Worm (Caenorhabditis elegans) whole organism, L1 larva: ENCODE measurements around the gene sru-16.
A peak's percentile ranks its signal among the peaks of the same experiment; 100 is the strongest.
"Not testable (repeated sequence)": the region's sequence is repeated elsewhere in the genome, so short reads cannot be mapped to it uniquely, and the experiment has no call there.

ENCODE experiments used
- C16A3.4 ChIP-seq: fragments of 150-350 bp; optimal IDR thresholded peaks from 2 replicates; lab custom pipeline; 2014; ENCODE audit warnings: missing biosample characterization, missing genetic modification characterization
- alr-1 ChIP-seq: fragments of 200-800 bp; sonication (Bioruptor generic); optimal IDR thresholded peaks from 2 replicates; lab custom pipeline; 2018; ENCODE audit warnings: borderline replicate concordance, mild to moderate bottlenecking, missing genetic modification characterization, missing compliant biosample characterization
- ceh-63 ChIP-seq: fragments of 200-800 bp; sonication (Bioruptor generic); optimal IDR thresholded peaks from 2 replicates; lab custom pipeline; 2018; ENCODE audit warnings: mild to moderate bottlenecking, missing genetic modification characterization, missing compliant biosample characterization
- ceh-8 ChIP-seq: fragments of 200-800 bp; sonication (Bioruptor generic); optimal IDR thresholded peaks from 2 replicates; lab custom pipeline; 2018; ENCODE audit warnings: mild to moderate bottlenecking, missing genetic modification characterization, moderate library complexity, missing compliant biosample characterization
- ceh-82 ChIP-seq, 3 experiments: fragments of 150-350 bp in 1 of 3; sonication (generic microtip) in 2 of 3; optimal IDR thresholded peaks; 2 replicates each; lab custom pipeline; 2014 to 2017; ENCODE audit warnings: missing biosample characterization in 3 of 3, missing genetic modification characterization in 3 of 3
- efl-1 ChIP-seq, 4 experiments: fragments of 150-350 bp; optimal IDR thresholded peaks in 3 of 4; peaks in 1 of 4; 1 replicate in 1 of 4; 2 replicates in 3 of 4; lab custom pipeline; 2014; ENCODE audit warnings: missing biosample characterization in 2 of 4, missing genetic modification characterization in 2 of 4, missing genetic modification reagents in 2 of 4
- efl-3 ChIP-seq: fragments of 200-800 bp; sonication (Bioruptor generic); optimal IDR thresholded peaks from 2 replicates; lab custom pipeline; 2018; ENCODE audit warnings: mild to moderate bottlenecking, missing genetic modification characterization, missing compliant biosample characterization
- elt-2 ChIP-seq: sonication (generic microtip); optimal IDR thresholded peaks from 2 replicates; lab custom pipeline; 2016; ENCODE audit warnings: missing genetic modification characterization, mild to moderate bottlenecking, inconsistent platforms, missing compliant biosample characterization, missing genetic modification reagents
- elt-3 ChIP-seq, 6 experiments: fragments of 150-350 bp in 1 of 6; sonication (generic microtip); optimal IDR thresholded peaks; 2 replicates each; lab custom pipeline; 2017 to 2018; ENCODE audit warnings: missing biosample characterization in 6 of 6, missing genetic modification characterization in 6 of 6, inconsistent platforms in 1 of 6
- fkh-4 ChIP-seq: sonication (generic microtip); optimal IDR thresholded peaks from 2 replicates; lab custom pipeline; 2016; ENCODE audit warnings: missing compliant biosample characterization, missing genetic modification characterization, borderline replicate concordance
- fkh-8 ChIP-seq: sonication (generic microtip); optimal IDR thresholded peaks from 2 replicates; lab custom pipeline; 2016; ENCODE audit warnings: mild to moderate bottlenecking, missing genetic modification characterization, missing compliant biosample characterization
- grh-1 ChIP-seq: fragments of 200-800 bp; sonication (Bioruptor generic); IDR thresholded peaks from 2 replicates; pipeline ENCODE4 v1.3.6; 2022; ENCODE audit warnings: missing genetic modification reagents, missing genetic modification characterization, missing compliant biosample characterization
- lin-35 ChIP-seq, 2 experiments: fragments of 150-350 bp; optimal IDR thresholded peaks; 2 replicates each; lab custom pipeline; 2014; ENCODE audit warnings: missing biosample characterization in 2 of 2, missing genetic modification characterization in 2 of 2, missing genetic modification reagents in 2 of 2
- lir-3 ChIP-seq: sonication (generic microtip); optimal IDR thresholded peaks from 2 replicates; lab custom pipeline; 2016; ENCODE audit warnings: mild to moderate bottlenecking, missing genetic modification characterization, moderate library complexity, missing compliant biosample characterization; ENCODE audit not compliant: poor library complexity
- lsy-2 ChIP-seq, 2 experiments: fragments of 150-350 bp; optimal IDR thresholded peaks; 2 replicates each; lab custom pipeline; 2014; ENCODE audit warnings: missing biosample characterization in 2 of 2, missing genetic modification characterization in 2 of 2
- mab-9 ChIP-seq: fragments of 200-800 bp; sonication (Bioruptor generic); IDR thresholded peaks from 2 replicates; pipeline ENCODE4 v1.3.6; 2022; ENCODE audit warnings: missing genetic modification reagents, missing genetic modification characterization, missing compliant biosample characterization
- mep-1 ChIP-seq: fragments of 150-350 bp; optimal IDR thresholded peaks from 2 replicates; lab custom pipeline; 2014; ENCODE audit warnings: missing biosample characterization, missing genetic modification characterization
- nhr-11 ChIP-seq: fragments of 150-350 bp; optimal IDR thresholded peaks from 2 replicates; lab custom pipeline; 2014; ENCODE audit warnings: missing biosample characterization, missing genetic modification characterization
- nhr-12 ChIP-seq: sonication (generic microtip); optimal IDR thresholded peaks from 2 replicates; lab custom pipeline; 2017; ENCODE audit warnings: missing biosample characterization, missing genetic modification characterization
- nhr-19 ChIP-seq: fragments of 200-800 bp; sonication (Bioruptor generic); conservative IDR thresholded peaks from 2 replicates; pipeline ENCODE4 v1.3.6; 2022; ENCODE audit warnings: missing genetic modification characterization, missing compliant biosample characterization
- nhr-20 ChIP-seq: sonication (generic microtip); optimal IDR thresholded peaks from 2 replicates; lab custom pipeline; 2016; ENCODE audit warnings: mild to moderate bottlenecking, missing genetic modification characterization, missing compliant biosample characterization
- nhr-47 ChIP-seq: sonication (generic microtip); optimal IDR thresholded peaks from 2 replicates; lab custom pipeline; 2016; ENCODE audit warnings: mild to moderate bottlenecking, missing genetic modification characterization, moderate library complexity, missing compliant biosample characterization
- nhr-71 ChIP-seq: sonication (generic microtip); optimal IDR thresholded peaks from 2 replicates; lab custom pipeline; 2016; ENCODE audit warnings: mild to moderate bottlenecking, missing genetic modification characterization, moderate library complexity, missing compliant biosample characterization
- nhr-85 ChIP-seq: sonication (generic microtip); peaks from one replicate; lab custom pipeline; 2016; ENCODE audit warnings: missing genetic modification characterization, inconsistent platforms, missing compliant biosample characterization
- nhr-90 ChIP-seq: sonication (generic microtip); optimal IDR thresholded peaks from 2 replicates; lab custom pipeline; 2016; ENCODE audit warnings: mild to moderate bottlenecking, missing genetic modification characterization, missing compliant biosample characterization; ENCODE audit not compliant: poor library complexity
- pag-3 ChIP-seq: sonication (generic microtip); optimal IDR thresholded peaks from 2 replicates; lab custom pipeline; 2017; ENCODE audit warnings: missing genetic modification characterization, mild to moderate bottlenecking, missing compliant biosample characterization, antibody characterized with exemption, borderline replicate concordance; ENCODE audit not compliant: insufficient read depth
- pax-3 ChIP-seq: fragments of 200-800 bp; sonication (Bioruptor generic); optimal IDR thresholded peaks from 2 replicates; lab custom pipeline; 2018; ENCODE audit warnings: mild to moderate bottlenecking, missing genetic modification characterization, moderate library complexity, missing compliant biosample characterization
- rnt-1 ChIP-seq: sonication (generic microtip); optimal IDR thresholded peaks from 2 replicates; lab custom pipeline; 2016; ENCODE audit warnings: mild to moderate bottlenecking, missing genetic modification characterization, moderate library complexity, missing compliant biosample characterization
- skn-1 ChIP-seq: fragments of 150-350 bp; optimal IDR thresholded peaks from 2 replicates; lab custom pipeline; 2014; ENCODE audit warnings: missing biosample characterization, missing genetic modification characterization
- snpc-4 ChIP-seq: fragments of 150-350 bp; optimal IDR thresholded peaks from 2 replicates; lab custom pipeline; 2014; ENCODE audit warnings: missing biosample characterization, missing genetic modification characterization
- snu-23 ChIP-seq: sonication (generic microtip); optimal IDR thresholded peaks from 2 replicates; lab custom pipeline; 2016; ENCODE audit warnings: missing genetic modification characterization, missing compliant biosample characterization
- sptf-1 ChIP-seq: fragments of 150-350 bp; optimal IDR thresholded peaks from 2 replicates; lab custom pipeline; 2014; ENCODE audit warnings: missing biosample characterization, missing genetic modification characterization
- sup-37 ChIP-seq: fragments of 200-800 bp; sonication (Bioruptor generic); optimal IDR thresholded peaks from 2 replicates; lab custom pipeline; 2018; ENCODE audit warnings: mild to moderate bottlenecking, missing genetic modification characterization, missing compliant biosample characterization
- tbx-2 ChIP-seq: sonication (generic microtip); optimal IDR thresholded peaks from 2 replicates; lab custom pipeline; 2016; ENCODE audit warnings: missing genetic modification characterization, missing compliant biosample characterization
- tlp-1 ChIP-seq: fragments of 150-350 bp; optimal IDR thresholded peaks from 2 replicates; lab custom pipeline; 2014; ENCODE audit warnings: missing biosample characterization, missing genetic modification characterization
- unc-130 ChIP-seq: fragments of 150-350 bp; optimal IDR thresholded peaks from 2 replicates; lab custom pipeline; 2017; ENCODE audit warnings: missing biosample characterization, missing genetic modification characterization, inconsistent platforms
- unc-86 ChIP-seq: sonication (generic microtip); optimal IDR thresholded peaks from 2 replicates; lab custom pipeline; 2016; ENCODE audit warnings: missing genetic modification characterization, missing compliant biosample characterization
- zag-1 ChIP-seq: fragments of 150-350 bp; optimal IDR thresholded peaks from 2 replicates; lab custom pipeline; 2014; ENCODE audit warnings: missing biosample characterization, missing genetic modification characterization
- zip-4 ChIP-seq: fragments of 200-800 bp; sonication (Bioruptor generic); optimal IDR thresholded peaks from 2 replicates; lab custom pipeline; 2018; ENCODE audit warnings: mild to moderate bottlenecking, missing genetic modification characterization, moderate library complexity, missing compliant biosample characterization
- ztf-11 ChIP-seq, 2 experiments: sonication (generic microtip); optimal IDR thresholded peaks; 2 replicates each; lab custom pipeline; 2016 to 2017; ENCODE audit warnings: missing genetic modification characterization in 2 of 2, missing biosample characterization in 1 of 2, missing compliant biosample characterization in 1 of 2

The sru-16 gene

DNA sequence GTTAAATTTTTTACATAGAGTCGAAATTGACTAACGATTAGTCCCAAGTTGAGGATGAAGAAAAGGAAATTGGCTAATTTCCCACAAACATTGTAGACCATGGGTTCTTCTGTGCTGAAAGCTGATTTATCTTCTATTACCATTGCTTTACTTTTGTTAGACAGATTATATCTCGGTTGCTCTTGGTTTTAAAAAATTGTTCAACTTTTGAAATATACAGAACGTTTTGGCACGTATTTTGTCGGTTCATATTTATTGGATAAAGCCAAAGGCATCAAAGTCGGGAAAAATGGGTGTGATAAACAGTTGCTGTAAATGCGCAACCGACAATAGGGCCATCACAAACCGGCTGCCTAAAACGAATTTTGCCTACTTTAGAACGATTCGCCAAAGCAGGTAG lies 12.6 kb downstream of the sru-16 start, which contains the start of gene tsp-5:
TSS of gene tsp-5 (minus strand) at position 101 of the 400 bp plus-strand sequence.
- TF ChIP-seq grh-1 (GFP tag; lab: Robert Waterston, UW) (no peak), pax-3 (tag; lab: Kevin White, UChicago) (no peak), snu-23 (GFP tag; lab: Kevin White, UChicago) (no peak), alr-1 (tag; lab: Kevin White, UChicago) (no peak)

DNA sequence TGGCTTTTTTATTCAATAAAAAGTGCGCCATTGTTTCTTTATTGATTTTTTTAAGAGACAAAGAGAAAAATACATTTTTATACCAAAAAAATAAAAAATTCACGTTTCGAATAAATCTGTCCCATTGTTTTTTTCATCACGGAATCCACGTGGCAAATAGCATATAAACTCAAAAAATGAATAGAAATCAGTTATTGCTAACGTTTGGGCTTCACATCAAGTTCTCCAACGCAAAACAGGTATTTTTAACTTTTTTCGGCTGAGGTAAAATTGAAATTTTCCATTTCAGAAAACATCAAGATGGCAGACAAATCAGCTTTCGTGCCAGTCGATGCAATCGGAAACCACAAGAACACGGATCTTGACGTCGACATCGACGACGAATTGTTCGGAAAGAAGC lies 14.3 kb downstream of the sru-16 start, which contains the start of gene Y45F10B.3:
TSS of gene Y45F10B.3 (plus strand) at position 301 of the 400 bp plus-strand sequence.
- no peak for TF ChIP-seq mep-1 (tag; lab: Kevin White, UChicago)
- TF ChIP-seq efl-3 (GFP tag; lab: Kevin White, UChicago) = no peak
- no peak for TF ChIP-seq fkh-4 (tag; lab: Kevin White, UChicago)
- no peak for TF ChIP-seq ceh-82 (tag; optimal IDR thresholded peaks at IDR 0.05; lab: Kevin White, UChicago)
- TF ChIP-seq ceh-63 (GFP tag; lab: Kevin White, UChicago) = no peak
- TF ChIP-seq ceh-8 (GFP tag; lab: Kevin White, UChicago) = no peak
- TF ChIP-seq ztf-11 (tag; optimal IDR thresholded peaks at IDR 0.05; lab: Kevin White, UChicago) = no peak
- TF ChIP-seq elt-2 (tag; lab: Kevin White, UChicago) = no peak
- TF ChIP-seq nhr-71 (tag; lab: Kevin White, UChicago) = no peak
- TF ChIP-seq pag-3 (tag; lab: Kevin White, UChicago) = no peak
- no peak for TF ChIP-seq nhr-85 (tag; lab: Kevin White, UChicago)
- no peak for TF ChIP-seq zag-1 (tag; lab: Kevin White, UChicago)
- TF ChIP-seq sptf-1 (tag; lab: Kevin White, UChicago) = no peak
- TF ChIP-seq nhr-11 (tag; lab: Kevin White, UChicago) = no peak
- no peak for TF ChIP-seq tbx-2
- TF ChIP-seq skn-1 (tag; lab: Kevin White, UChicago) = no peak
- no peak for TF ChIP-seq zip-4 (GFP tag; lab: Kevin White, UChicago)
- TF ChIP-seq alr-1 (tag; lab: Kevin White, UChicago) = no peak

DNA sequence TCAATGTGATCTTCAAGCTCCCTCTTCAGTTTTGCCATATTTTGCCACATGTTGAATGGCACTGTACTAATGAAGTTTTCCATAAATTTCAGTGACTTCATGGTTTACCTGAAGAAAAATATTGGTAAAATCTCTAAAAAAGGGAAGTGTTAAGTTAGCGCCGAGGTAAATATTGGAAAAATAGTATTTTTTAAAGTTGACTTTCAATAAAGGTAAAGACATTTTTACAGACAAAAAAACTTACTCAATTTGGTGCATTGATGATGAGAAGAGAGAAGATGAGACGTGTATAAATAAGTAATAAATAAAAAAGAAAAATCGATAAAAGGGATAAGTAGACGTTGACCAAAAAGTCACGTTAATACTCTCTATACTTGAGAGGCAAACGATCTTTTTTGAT lies 18.8 kb downstream of the sru-16 start, which contains the start of gene Y45F10B.9:
TSS of gene Y45F10B.9 (minus strand) at position 101 of the 400 bp plus-strand sequence.
- TF ChIP-seq lir-3, alr-1, unc-86 (tag; lab: Kevin White, UChicago): not testable (repeated sequence)
- TF ChIP-seq, all 84 proteins: peak for 0; not testable (repeated sequence) for 84

DNA sequence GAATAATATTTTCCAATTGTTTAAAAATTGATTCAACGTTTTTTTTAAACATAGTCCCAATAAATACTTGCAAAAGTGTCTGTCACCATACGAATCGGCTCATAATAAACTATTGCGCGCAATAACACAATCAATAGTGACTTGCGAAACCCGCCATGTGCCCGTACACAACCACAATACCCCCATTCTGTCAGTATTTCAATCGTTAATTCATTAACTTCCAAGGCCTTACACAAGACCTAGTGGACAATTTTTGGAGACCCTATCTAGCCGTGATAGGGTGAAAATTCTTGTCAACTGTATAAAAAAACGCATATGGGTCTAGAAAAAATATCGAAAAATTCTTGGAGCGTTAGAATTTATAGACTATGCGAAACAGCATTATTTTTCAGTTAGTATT lies 21.6 kb downstream of the sru-16 start:
- TF ChIP-seq mab-9 (GFP tag; lab: Robert Waterston, UW) (no peak), nhr-47 (no peak), snpc-4 (peak; percentile 81), zag-1 (tag; lab: Kevin White, UChicago) (no peak), elt-3 (tag; optimal IDR thresholded peaks at IDR 0.05; lab: Kevin White, UChicago) (no peak)
- TF ChIP-seq, all 84 proteins: peak for 1

DNA sequence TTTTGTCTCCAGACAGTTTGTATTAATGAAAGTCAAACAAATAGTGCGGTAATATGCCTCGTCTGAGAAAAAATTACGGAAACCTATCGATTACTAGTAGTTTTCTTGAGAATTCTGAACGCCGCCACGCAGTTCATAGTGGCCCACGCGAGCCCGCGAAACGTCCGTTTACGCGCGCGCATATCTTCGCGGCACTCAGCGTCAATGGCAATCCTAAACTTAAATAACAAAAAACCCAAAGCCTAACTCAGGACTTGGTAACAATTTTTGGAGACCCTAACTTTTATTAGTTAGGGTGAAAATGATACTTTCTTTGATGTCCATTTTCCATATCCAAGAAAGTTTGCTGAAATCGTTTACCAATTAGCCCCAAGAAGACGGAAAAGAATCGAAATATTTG lies 22.4 kb downstream of the sru-16 start:
- TF ChIP-seq nhr-90 (tag; lab: Kevin White, UChicago) = no peak
- TF ChIP-seq lsy-2 (tag; optimal IDR thresholded peaks at IDR 0.05; lab: Kevin White, UChicago) = no peak
- TF ChIP-seq pag-3 (tag; lab: Kevin White, UChicago) = no peak
- TF ChIP-seq nhr-19 (GFP tag; lab: Robert Waterston, UW) = no peak
- no peak for TF ChIP-seq sup-37 (GFP tag; lab: Kevin White, UChicago)
- TF ChIP-seq rnt-1 (tag; lab: Kevin White, UChicago) = no peak
- TF ChIP-seq nhr-11 (tag; lab: Kevin White, UChicago) = no peak
- TF ChIP-seq lin-35 (GFP tag; optimal IDR thresholded peaks at IDR 0.05; lab: Kevin White, UChicago) = no peak
- TF ChIP-seq unc-130 (tag; lab: Kevin White, UChicago) = no peak
- no peak for TF ChIP-seq tlp-1 (tag; lab: Kevin White, UChicago)
- no peak for TF ChIP-seq alr-1 (tag; lab: Kevin White, UChicago)
- no peak for TF ChIP-seq snpc-4
- TF ChIP-seq fkh-8 (tag; lab: Kevin White, UChicago) = no peak
- TF ChIP-seq skn-1 (tag; lab: Kevin White, UChicago) = no peak
- TF ChIP-seq nhr-12 (tag; lab: Kevin White, UChicago) = no peak
- no peak for TF ChIP-seq nhr-71 (tag; lab: Kevin White, UChicago)
- TF ChIP-seq nhr-20 = no peak
- TF ChIP-seq efl-1 (optimal IDR thresholded peaks at IDR 0.05; lab: Kevin White, UChicago) = no peak
- TF ChIP-seq efl-1 (GFP tag; optimal IDR thresholded peaks at IDR 0.05 in 1 of 2; lab: Kevin White, UChicago) = no peak
- TF ChIP-seq nhr-85 (tag; lab: Kevin White, UChicago) = no peak
- no peak for TF ChIP-seq C16A3.4 (tag; lab: Kevin White, UChicago)
